Worm (Caenorhabditis elegans): ENCODE results near the gene D1086.10.

DNA sequence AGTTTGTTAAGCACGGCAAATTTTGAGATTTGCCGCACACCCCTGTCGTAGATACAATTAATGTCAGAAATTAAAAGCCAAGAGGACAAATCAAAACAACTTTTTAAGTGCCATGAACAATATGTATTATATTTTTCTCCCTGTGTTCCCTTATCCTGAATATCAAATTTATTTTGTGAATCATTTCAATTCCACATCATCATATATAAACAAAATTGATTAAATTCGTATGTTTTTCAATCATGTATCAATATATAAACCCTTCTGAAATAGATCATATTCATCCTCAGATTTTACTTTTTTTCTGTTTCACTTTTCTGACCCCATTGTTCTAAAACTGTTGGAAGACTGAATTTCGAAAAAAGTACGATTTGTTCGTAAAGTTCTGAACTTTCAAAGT is 8.4 kb upstream of the D1086.10 start, which contains the start of gene D1086.11:
- TF ChIP-seq ama-1 (optimal IDR thresholded peaks at IDR 0.05), result no peak
- no peak for TF ChIP-seq hmbx-1 (tag; optimal IDR thresholded peaks at IDR 0.05)
- TF ChIP-seq hmg-4 (GFP tag; optimal IDR thresholded peaks at IDR 0.05), result no peak
- TF ChIP-seq ceh-36 (tag; optimal IDR thresholded peaks at IDR 0.05), result no peak
- no peak for TF ChIP-seq B0310.2 (tag; optimal IDR thresholded peaks at IDR 0.05)
- TF ChIP-seq F13C5.2 (tag; optimal IDR thresholded peaks at IDR 0.05), result no peak
- no peak for TF ChIP-seq aly-1 (tag; optimal IDR thresholded peaks at IDR 0.05)
- no peak for TF ChIP-seq pes-1 (GFP tag; IDR thresholded peaks at IDR 0.05)

Data from whole organism, early embryonic.